Fruit fly (Drosophila melanogaster): ENCODE data around the gene fbp.

- TF ChIP-seq psq (optimal IDR thresholded peaks at IDR 0.05) (no peak), h (optimal IDR thresholded peaks at IDR 0.05) (no peak), Myc (optimal IDR thresholded peaks at IDR 0.05) (no peak), ttk (optimal IDR thresholded peaks at IDR 0.05) (no peak), insv (optimal IDR thresholded peaks at IDR 0.05) (no peak)
These were observed 28.3 kb downstream of the fbp start, which contains the start of the genes CG10462 and Nf-YB for dm6 chr2L:19735635-19736109.
